Worm (Caenorhabditis elegans) whole organism, L2 larva: ENCODE measurements around the gene irld-34.

ENCODE experiments used
- C34F6.9 ChIP-seq: fragments of 150-350 bp; optimal IDR thresholded peaks from 2 replicates; lab custom pipeline; 2014; ENCODE audit warnings: missing biosample characterization, missing genetic modification characterization
- F13H6.1 ChIP-seq: sonication (generic microtip); optimal IDR thresholded peaks from 2 replicates; lab custom pipeline; 2016; ENCODE audit warnings: missing genetic modification characterization, missing compliant biosample characterization
- R02D3.7 ChIP-seq: fragments of 150-350 bp; optimal IDR thresholded peaks from 2 replicates; lab custom pipeline; 2014; ENCODE audit warnings: missing biosample characterization, missing genetic modification characterization
- Y55F3AM.14 ChIP-seq: fragments of 200-800 bp; sonication (Bioruptor generic); optimal IDR thresholded peaks from 2 replicates; lab custom pipeline; 2018; ENCODE audit warnings: mild to moderate bottlenecking, missing genetic modification characterization, missing compliant biosample characterization
- ZK546.5 ChIP-seq: sonication (generic microtip); optimal IDR thresholded peaks from 2 replicates; lab custom pipeline; 2017; ENCODE audit warnings: missing biosample characterization, missing genetic modification characterization
- aly-2 ChIP-seq: fragments of 150-350 bp; optimal IDR thresholded peaks from 2 replicates; lab custom pipeline; 2014; ENCODE audit warnings: missing biosample characterization, missing genetic modification characterization
- ceh-16 ChIP-seq: fragments of 150-350 bp; optimal IDR thresholded peaks from 2 replicates; lab custom pipeline; 2014; ENCODE audit warnings: missing biosample characterization, missing genetic modification characterization
- crh-2 ChIP-seq: sonication (generic microtip); optimal IDR thresholded peaks from 2 replicates; lab custom pipeline; 2017; ENCODE audit warnings: missing biosample characterization, missing genetic modification characterization
- dmd-4 ChIP-seq: sonication (generic microtip); optimal IDR thresholded peaks from 2 replicates; lab custom pipeline; 2017; ENCODE audit warnings: missing biosample characterization, missing genetic modification characterization
- egl-27 ChIP-seq: sonication (generic microtip); optimal IDR thresholded peaks from 3 replicates; lab custom pipeline; 2017; ENCODE audit warnings: missing biosample characterization, missing genetic modification reagents, missing genetic modification characterization
- elt-1 ChIP-seq: fragments of 150-350 bp; optimal IDR thresholded peaks from 2 replicates; lab custom pipeline; 2014; ENCODE audit warnings: missing biosample characterization, missing genetic modification characterization
- fos-1 ChIP-seq: fragments of 150-350 bp; optimal IDR thresholded peaks from 2 replicates; lab custom pipeline; 2014; ENCODE audit warnings: missing biosample characterization, missing genetic modification characterization
- gmeb-1 ChIP-seq: fragments of 150-350 bp; optimal IDR thresholded peaks from 2 replicates; lab custom pipeline; 2014; ENCODE audit warnings: missing biosample characterization, missing genetic modification characterization
- lin-11 ChIP-seq: fragments of 150-350 bp; sonication (generic microtip); optimal IDR thresholded peaks from 2 replicates; lab custom pipeline; 2014; ENCODE audit warnings: missing biosample characterization, missing genetic modification characterization, inconsistent platforms, mixed read lengths
- lin-13 ChIP-seq: fragments of 150-350 bp; optimal IDR thresholded peaks from 2 replicates; lab custom pipeline; 2014; ENCODE audit warnings: missing biosample characterization, missing genetic modification reagents, missing genetic modification characterization
- lin-39 ChIP-seq: fragments of 150-350 bp; optimal IDR thresholded peaks from 2 replicates; lab custom pipeline; 2014; ENCODE audit warnings: missing biosample characterization, missing genetic modification reagents, missing genetic modification characterization
- lsy-2 ChIP-seq, 2 experiments: fragments of 150-350 bp in 1 of 2; sonication (generic microtip) in 1 of 2; optimal IDR thresholded peaks; 2 replicates each; lab custom pipeline; 2014 to 2017; ENCODE audit warnings: missing biosample characterization in 2 of 2, missing genetic modification characterization in 2 of 2
- nhr-10 ChIP-seq: sonication (generic microtip); optimal IDR thresholded peaks from 2 replicates; lab custom pipeline; 2017; ENCODE audit warnings: missing biosample characterization, missing genetic modification characterization
- nhr-11 ChIP-seq: fragments of 150-350 bp; optimal IDR thresholded peaks from 2 replicates; lab custom pipeline; 2014; ENCODE audit warnings: missing biosample characterization, missing genetic modification characterization
- nhr-12 ChIP-seq: fragments of 150-350 bp; optimal IDR thresholded peaks from 2 replicates; lab custom pipeline; 2014; ENCODE audit warnings: missing biosample characterization, missing genetic modification characterization
- nhr-129 ChIP-seq: fragments of 150-350 bp; optimal IDR thresholded peaks from 2 replicates; lab custom pipeline; 2014; ENCODE audit warnings: missing biosample characterization, missing genetic modification characterization
- nhr-21 ChIP-seq: fragments of 150-350 bp; optimal IDR thresholded peaks from 2 replicates; lab custom pipeline; 2014; ENCODE audit warnings: missing biosample characterization, missing genetic modification characterization
- nhr-23 ChIP-seq: fragments of 150-350 bp; optimal IDR thresholded peaks from 2 replicates; lab custom pipeline; 2014; ENCODE audit warnings: missing biosample characterization, missing genetic modification reagents, missing genetic modification characterization
- nhr-237 ChIP-seq: fragments of 150-350 bp; optimal IDR thresholded peaks from 2 replicates; lab custom pipeline; 2014; ENCODE audit warnings: missing biosample characterization, missing genetic modification characterization
- nhr-25 ChIP-seq: fragments of 150-350 bp; sonication (generic microtip); optimal IDR thresholded peaks from 3 replicates; lab custom pipeline; 2014; ENCODE audit warnings: missing biosample characterization, missing genetic modification characterization
- sem-4 ChIP-seq: fragments of 150-350 bp; optimal IDR thresholded peaks from 2 replicates; lab custom pipeline; 2014; ENCODE audit warnings: missing biosample characterization, missing genetic modification reagents, missing genetic modification characterization
- skn-1 ChIP-seq: sonication (generic microtip); optimal IDR thresholded peaks from 2 replicates; lab custom pipeline; 2017; ENCODE audit warnings: missing biosample characterization, missing genetic modification characterization
- sma-3 ChIP-seq: sonication (generic microtip); optimal IDR thresholded peaks from 2 replicates; lab custom pipeline; 2016; ENCODE audit warnings: missing genetic modification reagents, missing genetic modification characterization, missing compliant biosample characterization
- sma-9 ChIP-seq, 2 experiments: fragments of 150-350 bp in 1 of 2; sonication (generic microtip) in 1 of 2; optimal IDR thresholded peaks; 2 replicates each; lab custom pipeline; 2014 to 2016; ENCODE audit warnings: missing genetic modification characterization in 2 of 2, mild to moderate bottlenecking in 1 of 2, missing biosample characterization in 1 of 2, missing compliant biosample characterization in 1 of 2, missing genetic modification reagents in 1 of 2, moderate library complexity in 1 of 2
- snpc-4 ChIP-seq: fragments of 150-350 bp; optimal IDR thresholded peaks from 2 replicates; lab custom pipeline; 2014; ENCODE audit warnings: missing biosample characterization, missing genetic modification characterization
- unc-39 ChIP-seq: fragments of 150-350 bp; optimal IDR thresholded peaks from 2 replicates; lab custom pipeline; 2014; ENCODE audit warnings: missing biosample characterization, missing genetic modification characterization
- unc-62 ChIP-seq: fragments of 150-350 bp; optimal IDR thresholded peaks from 2 replicates; lab custom pipeline; 2014; ENCODE audit warnings: missing biosample characterization, missing genetic modification reagents, missing genetic modification characterization
- ztf-1 ChIP-seq: fragments of 200-800 bp; sonication (Bioruptor generic); conservative IDR thresholded peaks from 2 replicates; pipeline ENCODE4 v1.3.6; 2022; ENCODE audit warnings: missing genetic modification characterization, missing compliant biosample characterization
- ztf-11 ChIP-seq: sonication (generic microtip); optimal IDR thresholded peaks from 2 replicates; lab custom pipeline; 2017; ENCODE audit warnings: missing biosample characterization, missing genetic modification characterization

Gene irld-34

ce11 chrIII:9153809-9154208, 1.1 kb upstream of the irld-34 start, which contains the start of gene nhl-1:
Gene nhl-1, minus strand, starts transcription at chrIII:9153909.
- no peak for TF ChIP-seq nhr-11 (tag; lab: Kevin White, UChicago)
- TF ChIP-seq nhr-10 (tag; lab: Kevin White, UChicago) = no peak
- no peak for TF ChIP-seq sma-3
- TF ChIP-seq lsy-2 (tag; optimal IDR thresholded peaks at IDR 0.05; lab: Kevin White, UChicago) = no peak
- TF ChIP-seq sem-4 (tag; lab: Kevin White, UChicago) = no peak
- TF ChIP-seq snpc-4 = no peak
- TF ChIP-seq C34F6.9 (tag; lab: Kevin White, UChicago) = no peak
- TF ChIP-seq dmd-4 (tag; lab: Kevin White, UChicago) = no peak
- TF ChIP-seq sma-9 (GFP tag; optimal IDR thresholded peaks at IDR 0.05; lab: Kevin White, UChicago) = no peak
- no peak for TF ChIP-seq sma-9 (tag; optimal IDR thresholded peaks at IDR 0.05; lab: Kevin White, UChicago)
- no peak for TF ChIP-seq nhr-25 (tag; lab: Kevin White, UChicago)
- TF ChIP-seq crh-2 = no peak
- no peak for TF ChIP-seq skn-1

ce11 chrIII:9161553-9161952, 6.7 kb downstream of the irld-34 start, which contains the start of gene ptr-9:
Gene ptr-9, minus strand, starts transcription at chrIII:9161653.
- TF ChIP-seq nhr-11 (tag; lab: Kevin White, UChicago) (no peak), egl-27 (tag; lab: Kevin White, UChicago) (no peak), ceh-16 (tag; lab: Kevin White, UChicago) (no peak), nhr-21 (tag; lab: Kevin White, UChicago) (no peak), lsy-2 (tag; optimal IDR thresholded peaks at IDR 0.05; lab: Kevin White, UChicago) (no peak), Y55F3AM.14 (GFP tag; lab: Kevin White, UChicago) (no peak), unc-39 (tag; lab: Kevin White, UChicago) (no peak), R02D3.7 (tag; lab: Kevin White, UChicago) (no peak)

DNA sequence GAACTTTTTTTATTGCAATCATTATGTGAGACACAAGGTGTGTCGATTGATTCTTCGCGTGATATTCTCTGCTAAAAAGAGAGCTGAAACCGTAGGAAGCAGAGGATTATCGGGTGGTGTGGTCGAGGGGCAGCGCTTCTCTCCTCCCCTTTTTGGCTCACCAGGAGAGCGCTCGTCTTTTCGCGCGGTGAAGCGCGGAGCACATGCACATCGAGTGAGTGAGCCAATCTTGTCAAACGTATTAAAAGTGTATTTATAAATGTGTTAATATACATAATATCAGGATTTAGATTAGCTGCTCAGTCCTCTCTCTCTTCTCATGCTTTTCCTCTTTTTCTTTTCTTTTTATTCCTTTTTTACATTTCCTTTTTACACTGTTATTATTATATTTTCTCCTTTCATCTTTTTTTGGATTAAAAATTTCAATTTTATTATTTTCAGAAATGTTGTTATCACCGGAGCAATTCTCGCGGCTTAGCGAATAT, 7.8 kb downstream of the irld-34 start, which contains the start of gene dgk-3:
Gene dgk-3 (plus strand): TSS at position 435 of the 485 bp plus-strand sequence.
- TF ChIP-seq R02D3.7 (tag; lab: Kevin White, UChicago) (no peak), lin-11 (tag; lab: Kevin White, UChicago) (no peak), nhr-129 (tag; lab: Kevin White, UChicago) (no peak), ZK546.5 (no peak), F13H6.1 (no peak), ceh-16 (tag; lab: Kevin White, UChicago) (no peak), aly-2 (tag; lab: Kevin White, UChicago) (no peak), lin-13 (GFP tag; lab: Kevin White, UChicago) (no peak)
- TF ChIP-seq, all 48 proteins: peak for 0

DNA sequence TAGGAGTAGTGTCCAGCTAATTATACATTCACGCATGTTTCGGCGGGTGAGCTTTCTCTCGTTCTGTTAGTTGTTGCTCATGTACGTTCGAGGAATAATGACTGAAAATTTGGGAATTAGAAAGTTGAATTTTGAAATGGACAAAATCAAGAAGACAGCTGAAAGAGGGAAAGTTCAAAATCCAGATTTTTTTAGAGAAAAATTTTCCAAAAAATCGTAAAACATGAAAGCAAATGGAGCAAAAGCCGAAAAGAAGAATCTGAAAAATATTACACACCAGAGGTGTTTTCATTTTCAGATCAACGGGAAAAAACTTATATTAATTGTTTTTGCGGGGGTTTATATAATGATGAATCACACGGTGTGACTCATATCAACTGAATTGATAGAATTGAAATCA, 17.8 kb downstream of the irld-34 start, which contains the start of gene ina-1:
Gene ina-1 (minus strand): TSS at position 101 of the 400 bp plus-strand sequence.
- TF ChIP-seq ztf-1 (GFP tag; lab: Robert Waterston, UW) = no peak
- no peak for TF ChIP-seq nhr-23 (tag; lab: Kevin White, UChicago)
- TF ChIP-seq unc-62 (GFP tag; lab: Kevin White, UChicago) = no peak
- no peak for TF ChIP-seq nhr-12
- no peak for TF ChIP-seq sma-9 (GFP tag; optimal IDR thresholded peaks at IDR 0.05; lab: Kevin White, UChicago)
- no peak for TF ChIP-seq sma-9 (tag; optimal IDR thresholded peaks at IDR 0.05; lab: Kevin White, UChicago)
- no peak for TF ChIP-seq nhr-237 (tag; lab: Kevin White, UChicago)
- TF ChIP-seq ZK546.5 = no peak

- TF ChIP-seq fos-1 (tag; lab: Kevin White, UChicago) (peak; percentile 33), nhr-129 (tag; lab: Kevin White, UChicago) (no peak), sma-9 (GFP tag; optimal IDR thresholded peaks at IDR 0.05; lab: Kevin White, UChicago) (peak; percentile 21), sma-9 (tag; optimal IDR thresholded peaks at IDR 0.05; lab: Kevin White, UChicago) (no peak)
- TF ChIP-seq, all 48 proteins: peak for 2
Measured at ce11 chrIII:9173239-9173638, 18.4 kb downstream of the irld-34 start.

- TF ChIP-seq lin-39 (no peak), fos-1 (tag; lab: Kevin White, UChicago) (peak; percentile 19), sma-3 (no peak), gmeb-1 (tag; lab: Kevin White, UChicago) (no peak), ztf-11 (no peak), C34F6.9 (tag; lab: Kevin White, UChicago) (no peak), elt-1 (tag; lab: Kevin White, UChicago) (no peak), F13H6.1 (no peak)
- TF ChIP-seq, all 48 proteins: peak for 1
Measured at ce11 chrIII:9176008-9176407, 21.1 kb downstream of the irld-34 start.
